Worm (Caenorhabditis elegans): ENCODE measurements around the gene sre-29.

ce11 chrII:12352115-12352514 lies 49.6 kb downstream of the sre-29 start, which contains the start of gene ras-1:
- TF ChIP-seq ceh-83 (GFP tag; optimal IDR thresholded peaks at IDR 0.05) (no peak), drap-1 (GFP tag; optimal IDR thresholded peaks at IDR 0.05) (no peak)
